Worm (Caenorhabditis elegans) whole organism, L3 larva: ENCODE measurements around the gene ZK285.2.

Experiments used
- jun-1 ChIP-seq: fragments of 150-350 bp; optimal IDR thresholded peaks from 2 replicates; lab custom pipeline; 2014; ENCODE audit warnings: missing biosample characterization, missing genetic modification reagents, missing genetic modification characterization
- lin-15B ChIP-seq: fragments of 150-350 bp; optimal IDR thresholded peaks from 2 replicates; lab custom pipeline; 2014; ENCODE audit warnings: missing biosample characterization, missing genetic modification characterization
- unc-62 ChIP-seq: fragments of 150-350 bp; sonication (generic microtip); optimal IDR thresholded peaks from 4 replicates; lab custom pipeline; 2014; ENCODE audit warnings: missing biosample characterization, missing genetic modification reagents, missing genetic modification characterization

DNA sequence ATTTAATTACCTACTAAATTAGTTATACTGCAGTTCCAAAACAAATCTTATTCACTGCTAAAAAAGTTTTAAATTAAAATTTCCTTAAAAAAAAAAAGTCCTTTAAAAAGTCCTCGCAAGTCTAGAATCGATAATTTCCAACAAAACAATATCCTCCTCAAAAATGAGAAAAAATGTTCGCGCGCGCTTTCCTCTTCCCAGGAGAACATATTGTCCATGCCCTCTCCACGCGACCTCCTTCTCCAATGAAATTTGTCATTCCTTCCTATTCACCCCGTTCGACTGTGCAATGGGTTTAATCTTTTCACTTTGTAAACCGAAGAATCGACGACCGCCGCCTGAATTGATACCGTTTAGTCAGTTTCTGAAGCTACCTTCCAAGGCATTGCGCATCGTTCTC lies 10.5 kb upstream of the ZK285.2 start, which contains the start of gene T10C6.10:
- TF ChIP-seq lin-15B (tag; lab: Kevin White, UChicago): no peak
- no peak for TF ChIP-seq unc-62 (GFP tag; lab: Kevin White, UChicago)
- TF ChIP-seq jun-1: no peak
